Worm (Caenorhabditis elegans) whole organism, early embryonic: ENCODE data around the gene inx-2.

Experiments used
- B0310.2 ChIP-seq: sonication (generic microtip); optimal IDR thresholded peaks from 2 replicates; lab custom pipeline; 2016; ENCODE audit warnings: mild to moderate bottlenecking, missing genetic modification characterization, missing compliant biosample characterization
- F13C5.2 ChIP-seq: sonication (generic microtip); optimal IDR thresholded peaks from 2 replicates; lab custom pipeline; 2017; ENCODE audit warnings: mild to moderate bottlenecking, missing genetic modification characterization, inconsistent platforms, missing compliant biosample characterization
- aly-1 ChIP-seq: sonication (generic microtip); optimal IDR thresholded peaks from 2 replicates; lab custom pipeline; 2016; ENCODE audit warnings: missing genetic modification characterization, missing compliant biosample characterization
- ama-1 ChIP-seq: fragments of 150-350 bp; optimal IDR thresholded peaks from 2 replicates; lab custom pipeline; 2014
- ceh-13 ChIP-seq: fragments of 200-800 bp; sonication (Bioruptor generic); optimal IDR thresholded peaks from 2 replicates; lab custom pipeline; 2018; ENCODE audit warnings: mild to moderate bottlenecking, missing genetic modification characterization, missing compliant biosample characterization
- ceh-36 ChIP-seq: sonication (generic microtip); optimal IDR thresholded peaks from 2 replicates; lab custom pipeline; 2016; ENCODE audit warnings: missing genetic modification characterization, inconsistent platforms, missing compliant biosample characterization
- ets-7 ChIP-seq: sonication (generic microtip); optimal IDR thresholded peaks from 2 replicates; lab custom pipeline; 2016; ENCODE audit warnings: missing genotype, missing genetic modification characterization, missing compliant biosample characterization
- flt-1 ChIP-seq: fragments of 200-800 bp; sonication (Bioruptor generic); IDR thresholded peaks from 2 replicates; pipeline ENCODE4 v1.3.6; 2022; ENCODE audit warnings: missing genetic modification characterization, missing compliant biosample characterization
- hmbx-1 ChIP-seq: sonication (generic microtip); optimal IDR thresholded peaks from 2 replicates; lab custom pipeline; 2016; ENCODE audit warnings: mild to moderate bottlenecking, missing genetic modification characterization, missing compliant biosample characterization
- hmg-4 ChIP-seq: fragments of 200-800 bp; sonication (Bioruptor generic); optimal IDR thresholded peaks from 2 replicates; lab custom pipeline; 2018; ENCODE audit warnings: mild to moderate bottlenecking, missing genetic modification characterization, missing compliant biosample characterization
- hnd-1 ChIP-seq: sonication (generic microtip); optimal IDR thresholded peaks from 2 replicates; lab custom pipeline; 2016; ENCODE audit warnings: missing genetic modification characterization, missing compliant biosample characterization
- pes-1 ChIP-seq: fragments of 200-800 bp; sonication (Bioruptor generic); IDR thresholded peaks from 2 replicates; pipeline ENCODE4 v1.3.6; 2022; ENCODE audit warnings: missing genetic modification reagents, missing genetic modification characterization, missing compliant biosample characterization
- scrt-1 ChIP-seq: fragments of 200-800 bp; sonication (Bioruptor generic); IDR thresholded peaks from 2 replicates; pipeline ENCODE4 v1.3.6; 2022; ENCODE audit warnings: missing genetic modification characterization, missing compliant biosample characterization
- sea-1 ChIP-seq: fragments of 200-800 bp; sonication (Bioruptor generic); conservative IDR thresholded peaks from 2 replicates; pipeline ENCODE4 v1.3.6; 2022; ENCODE audit warnings: missing genetic modification characterization, missing compliant biosample characterization
- tbx-11 ChIP-seq: fragments of 200-800 bp; sonication (Bioruptor generic); IDR thresholded peaks from 2 replicates; pipeline ENCODE4 v1.3.6; 2022; ENCODE audit warnings: missing genetic modification characterization, missing compliant biosample characterization
- tbx-37 ChIP-seq: fragments of 200-800 bp; sonication (Bioruptor generic); conservative IDR thresholded peaks from 2 replicates; pipeline ENCODE4 v1.3.6; 2022; ENCODE audit warnings: missing genetic modification reagents, missing genetic modification characterization, missing compliant biosample characterization
- tra-4 ChIP-seq: sonication (generic microtip); optimal IDR thresholded peaks from 2 replicates; lab custom pipeline; 2017; ENCODE audit warnings: missing genetic modification characterization, missing compliant biosample characterization

The inx-2 gene

DNA sequence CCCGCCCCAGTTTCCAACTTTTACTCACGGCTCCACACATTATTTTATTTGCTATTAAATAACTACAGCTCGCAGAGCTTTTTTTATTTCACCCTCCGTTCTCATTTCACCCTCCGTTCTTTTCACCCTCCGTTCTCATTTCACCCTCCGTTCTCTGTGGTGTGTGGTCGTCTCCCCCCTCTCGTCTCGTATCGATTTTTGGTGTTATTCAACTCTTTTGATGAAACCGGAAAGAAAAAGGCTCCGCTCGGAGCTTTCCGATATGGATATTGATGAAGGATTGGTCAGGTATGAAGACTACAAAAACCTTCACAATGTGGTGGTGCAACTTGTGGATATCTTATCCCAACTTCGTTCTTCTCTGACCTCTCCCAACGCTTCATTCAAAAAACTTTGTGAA, 6.0 kb downstream of the inx-2 start:
- TF ChIP-seq ceh-13 (GFP tag; lab: Kevin White, UChicago) (no peak), scrt-1 (GFP tag; lab: Robert Waterston, UW) (no peak), pes-1 (GFP tag; lab: Robert Waterston, UW) (no peak), hmbx-1 (tag; lab: Kevin White, UChicago) (no peak), tbx-11 (no peak), B0310.2 (tag; lab: Kevin White, UChicago) (no peak), hnd-1 (tag; lab: Kevin White, UChicago) (no peak), flt-1 (no peak), ceh-36 (tag; lab: Kevin White, UChicago) (no peak), ama-1 (lab: Kevin White, UChicago) (no peak), ets-7 (no peak)

- TF ChIP-seq scrt-1 (GFP tag; lab: Robert Waterston, UW), result no peak
- no peak for TF ChIP-seq hmg-4 (GFP tag; lab: Kevin White, UChicago)
- no peak for TF ChIP-seq F13C5.2 (tag; lab: Kevin White, UChicago)
- TF ChIP-seq tbx-37, result no peak
- no peak for TF ChIP-seq ama-1 (lab: Kevin White, UChicago)
- TF ChIP-seq ceh-13 (GFP tag; lab: Kevin White, UChicago), result no peak
- no peak for TF ChIP-seq sea-1
- no peak for TF ChIP-seq hmbx-1 (tag; lab: Kevin White, UChicago)
- no peak for TF ChIP-seq ceh-36 (tag; lab: Kevin White, UChicago)
- no peak for TF ChIP-seq tra-4 (tag; lab: Kevin White, UChicago)
- TF ChIP-seq tbx-11, result no peak
- no peak for TF ChIP-seq ets-7
- TF ChIP-seq B0310.2 (tag; lab: Kevin White, UChicago), result no peak
- TF ChIP-seq aly-1, result no peak
- TF ChIP-seq flt-1, result no peak
- TF ChIP-seq hnd-1 (tag; lab: Kevin White, UChicago), result no peak
- no peak for TF ChIP-seq pes-1 (GFP tag; lab: Robert Waterston, UW)
Measured at ce11 chrX:11289925-11290324, 6.6 kb downstream of the inx-2 start.

DNA sequence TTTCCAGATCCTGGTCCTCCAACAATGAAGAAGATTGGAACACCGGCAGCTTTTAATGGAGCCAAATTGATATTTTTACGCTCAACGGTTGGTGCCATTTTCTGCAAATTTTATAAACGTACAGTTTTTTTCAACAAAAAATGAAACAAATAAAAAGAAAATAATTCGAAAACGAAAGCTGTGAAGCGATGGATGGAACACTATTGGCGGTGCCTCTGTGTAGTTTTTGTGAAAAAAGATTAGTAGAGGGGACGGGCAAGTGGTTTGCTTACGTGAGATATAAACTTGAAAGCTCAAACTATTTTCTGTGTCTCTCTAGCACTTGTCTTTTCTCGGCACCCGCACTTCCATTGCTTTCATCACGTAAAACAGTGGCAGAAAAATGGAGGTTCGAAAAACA, 8.9 kb downstream of the inx-2 start, which contains the start of gene F38B2.4:
Gene F38B2.4 (minus strand): TSS at position 101 of the 400 bp plus-strand sequence.
- TF ChIP-seq ceh-36 (tag; lab: Kevin White, UChicago) (no peak), F13C5.2 (tag; lab: Kevin White, UChicago) (no peak), tbx-11 (no peak), aly-1 (no peak), ets-7 (no peak), sea-1 (no peak), hnd-1 (tag; lab: Kevin White, UChicago) (no peak)

DNA sequence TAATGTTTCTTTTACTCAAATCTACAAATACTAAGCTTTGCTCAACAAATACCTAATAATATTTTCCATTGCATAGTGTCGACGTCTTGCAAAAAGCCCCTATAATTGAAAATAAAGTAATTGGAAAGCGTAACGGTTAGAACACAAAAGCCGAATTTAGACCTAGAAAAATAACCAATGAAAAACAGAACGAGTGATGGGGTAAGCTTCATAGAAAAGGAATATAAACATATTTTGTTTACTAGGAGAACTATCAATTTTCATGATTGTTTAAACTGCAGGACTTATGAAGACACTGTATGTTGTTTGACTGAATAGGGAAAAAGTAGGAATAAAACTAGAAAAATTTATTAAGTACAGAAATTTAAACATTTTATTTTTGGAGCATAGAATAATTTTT, 10.3 kb downstream of the inx-2 start, which contains the start of gene F38B2.3:
Gene F38B2.3 (minus strand): TSS at position 101 of the 400 bp plus-strand sequence.
- no peak for TF ChIP-seq tbx-37

- TF ChIP-seq B0310.2 (tag; lab: Kevin White, UChicago) (no peak), tbx-37 (no peak), flt-1 (no peak), ceh-13 (GFP tag; lab: Kevin White, UChicago) (no peak), ceh-36 (tag; lab: Kevin White, UChicago) (no peak), hmg-4 (GFP tag; lab: Kevin White, UChicago) (no peak), tbx-11 (no peak), ets-7 (no peak), scrt-1 (GFP tag; lab: Robert Waterston, UW) (no peak), F13C5.2 (tag; lab: Kevin White, UChicago) (no peak)
Measured at ce11 chrX:11281148-11281547, 15.4 kb downstream of the inx-2 start, which contains the start of gene F38B2.6. Gene F38B2.6 (minus strand): TSS chrX:11281248.

ce11 chrX:11279276-11279675, 17.3 kb downstream of the inx-2 start, which contains the start of gene F38B2.2:
Gene F38B2.2 (minus strand): TSS chrX:11279376.
- no peak for TF ChIP-seq hmg-4 (GFP tag; lab: Kevin White, UChicago)
- TF ChIP-seq hmbx-1 (tag; lab: Kevin White, UChicago), result no peak
- TF ChIP-seq pes-1 (GFP tag; lab: Robert Waterston, UW), result no peak
- no peak for TF ChIP-seq B0310.2 (tag; lab: Kevin White, UChicago)
- TF ChIP-seq aly-1, result no peak
- TF ChIP-seq hnd-1 (tag; lab: Kevin White, UChicago), result no peak
- no peak for TF ChIP-seq F13C5.2 (tag; lab: Kevin White, UChicago)
- TF ChIP-seq ama-1 (lab: Kevin White, UChicago), result no peak
- no peak for TF ChIP-seq sea-1
- no peak for TF ChIP-seq scrt-1 (GFP tag; lab: Robert Waterston, UW)
- no peak for TF ChIP-seq tbx-11
- TF ChIP-seq ceh-13 (GFP tag; lab: Kevin White, UChicago), result no peak
- TF ChIP-seq ceh-36 (tag; lab: Kevin White, UChicago), result no peak
- TF ChIP-seq tra-4 (tag; lab: Kevin White, UChicago), result no peak
- TF ChIP-seq ets-7, result no peak
- no peak for TF ChIP-seq tbx-37
- TF ChIP-seq flt-1, result no peak

ce11 chrX:11270882-11271281, 25.7 kb downstream of the inx-2 start, which contains the start of gene ifa-1:
Gene ifa-1 (plus strand): TSS chrX:11271182.
- no peak for TF ChIP-seq hnd-1 (tag; lab: Kevin White, UChicago)
- no peak for TF ChIP-seq ceh-36 (tag; lab: Kevin White, UChicago)
- TF ChIP-seq scrt-1 (GFP tag; lab: Robert Waterston, UW), result no peak
- no peak for TF ChIP-seq hmbx-1 (tag; lab: Kevin White, UChicago)
- TF ChIP-seq ama-1 (lab: Kevin White, UChicago), result no peak
- no peak for TF ChIP-seq flt-1
- no peak for TF ChIP-seq pes-1 (GFP tag; lab: Robert Waterston, UW)

ce11 chrX:11268970-11269369, 27.6 kb downstream of the inx-2 start, which contains the start of gene C03A3.3:
Gene C03A3.3 (minus strand): TSS chrX:11269070.
- TF ChIP-seq hnd-1 (tag; lab: Kevin White, UChicago) (no peak), hmbx-1 (tag; lab: Kevin White, UChicago) (no peak), tbx-37 (no peak), scrt-1 (GFP tag; lab: Robert Waterston, UW) (no peak), B0310.2 (tag; lab: Kevin White, UChicago) (no peak), sea-1 (no peak), ceh-36 (tag; lab: Kevin White, UChicago) (no peak), pes-1 (GFP tag; lab: Robert Waterston, UW) (no peak), tbx-11 (no peak), flt-1 (no peak), ama-1 (lab: Kevin White, UChicago) (no peak), ets-7 (no peak), tra-4 (tag; lab: Kevin White, UChicago) (no peak), aly-1 (no peak)
